Fruit fly (Drosophila melanogaster): ENCODE results near the gene pyx.

Gene pyx

DNA sequence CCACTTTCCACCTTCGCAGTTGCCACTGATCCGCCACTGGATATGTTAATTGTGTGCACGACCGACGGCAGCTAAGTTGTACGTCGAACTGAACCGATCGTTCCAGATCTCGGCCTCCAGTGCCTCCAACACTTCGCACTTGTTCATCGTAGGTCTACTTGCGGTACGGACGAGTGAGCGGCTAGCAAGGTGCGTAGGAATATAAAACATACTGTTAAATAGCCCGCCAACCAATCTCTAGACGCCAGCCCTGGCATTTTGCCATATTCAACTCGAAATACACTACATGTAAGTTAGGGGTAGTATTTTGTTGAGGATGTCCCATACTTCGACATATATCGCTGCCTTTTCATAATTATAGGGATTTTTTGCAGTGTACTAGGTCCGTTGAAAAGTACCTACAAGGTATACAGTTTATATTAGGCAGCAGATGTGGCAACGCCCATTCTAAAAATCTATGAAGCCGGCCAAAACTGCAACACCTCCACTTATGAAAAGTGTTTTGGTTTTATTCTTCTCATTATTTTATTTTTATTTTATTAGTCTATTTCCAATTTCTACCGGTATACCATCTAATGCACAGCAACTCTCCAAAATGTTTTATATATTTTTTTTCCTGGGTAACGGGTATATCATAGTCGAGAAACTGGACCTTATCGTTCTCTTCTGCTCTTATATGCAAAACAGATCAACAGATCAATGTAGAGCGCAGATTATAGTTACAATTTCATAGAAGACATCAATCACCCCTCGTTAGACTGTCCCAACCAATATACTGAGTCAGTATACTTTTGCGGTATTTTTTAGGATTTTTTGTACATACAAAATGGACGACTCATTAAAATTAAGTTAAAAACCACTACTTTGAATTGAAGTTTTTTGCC, at the start of gene pyx, which contains the start of gene CG33229:
TSS of gene pyx (minus strand) at position 51 of the 884 bp plus-strand sequence.
TSS of gene CG33229 (plus strand) at position 834 of the 884 bp plus-strand sequence.
- TF ChIP-seq acj6 (GFP tag; optimal IDR thresholded peaks at IDR 0.05) (peak; percentile 88), CG32006 (GFP tag; optimal IDR thresholded peaks at IDR 0.05) (peak; percentile 94), CG6163 (GFP tag; IDR thresholded peaks at IDR 0.05) (peak; percentile 81), CG11294 (GFP tag; IDR thresholded peaks at IDR 0.05) (peak; percentile 65; the same call in 1 of the 2 replicates), Eip75B (GFP tag; optimal IDR thresholded peaks at IDR 0.05) (peak; percentile 79), svp (GFP tag) (peak; percentile 93), CG10631 (GFP tag; optimal IDR thresholded peaks at IDR 0.05) (peak; percentile 86), CG1621 (tag; optimal IDR thresholded peaks at IDR 0.05) (peak; percentile 42), Ets96B (tag; optimal IDR thresholded peaks at IDR 0.05) (peak; percentile 70), Smox (GFP tag; optimal IDR thresholded peaks at IDR 0.05) (peak; percentile 78), salr (GFP tag; optimal IDR thresholded peaks at IDR 0.05) (peak; percentile 72), fd59A (GFP tag; optimal IDR thresholded peaks at IDR 0.05) (peak; percentile 64), Met (GFP tag; optimal IDR thresholded peaks at IDR 0.05) (peak; percentile 82), fkh (GFP tag; optimal IDR thresholded peaks at IDR 0.05) (no peak), net (GFP tag; optimal IDR thresholded peaks at IDR 0.05) (peak; percentile 77), Lpt (GFP tag; optimal IDR thresholded peaks at IDR 0.05) (peak; percentile 65), fd85E (GFP tag; optimal IDR thresholded peaks at IDR 0.05) (no peak), Hr39 (GFP tag; optimal IDR thresholded peaks at IDR 0.05) (peak; percentile 89), cyc (GFP tag; optimal IDR thresholded peaks at IDR 0.05) (peak; percentile 89), CG6276 (GFP tag; optimal IDR thresholded peaks at IDR 0.05) (peak; percentile 74), CG11902 (GFP tag; optimal IDR thresholded peaks at IDR 0.05) (peak; percentile 81), CG4318 (GFP tag; optimal IDR thresholded peaks at IDR 0.05) (no peak), spab (GFP tag; optimal IDR thresholded peaks at IDR 0.05) (peak; percentile 56), CG16779 (tag; optimal IDR thresholded peaks at IDR 0.05) (no peak), achi (GFP tag; optimal IDR thresholded peaks at IDR 0.05) (peak; percentile 78), ss (GFP tag; optimal IDR thresholded peaks at IDR 0.05) (peak; percentile 12 to 44), esn (GFP tag; optimal IDR thresholded peaks at IDR 0.05) (peak; percentile 88), Eip93F (GFP tag; optimal IDR thresholded peaks at IDR 0.05) (peak; percentile 79), CG11762 (GFP tag; optimal IDR thresholded peaks at IDR 0.05; ENCODE audit: insufficient read depth) (peak; percentile 40), Ets21C (GFP tag; optimal IDR thresholded peaks at IDR 0.05) (peak; percentile 86), CG15336 (GFP tag; IDR thresholded peaks at IDR 0.05) (peak; percentile 62), CG6808 (GFP tag; optimal IDR thresholded peaks at IDR 0.05) (peak; percentile 71), eg (GFP tag; IDR thresholded peaks at IDR 0.05) (peak; percentile 86), pdm3 (GFP tag; optimal IDR thresholded peaks at IDR 0.05) (peak; percentile 86), Sox14 (GFP tag; optimal IDR thresholded peaks at IDR 0.05) (peak; percentile 79), CG8119 (GFP tag; IDR thresholded peaks at IDR 0.05) (peak; percentile 74), dsx (GFP tag; optimal IDR thresholded peaks at IDR 0.05; ENCODE audit: poor library complexity, severe bottlenecking) (peak; percentile 67), OdsH (GFP tag; optimal IDR thresholded peaks at IDR 0.05) (peak; percentile 87), CG8319 (GFP tag; optimal IDR thresholded peaks at IDR 0.05) (peak; percentile 57), dac (GFP tag; optimal IDR thresholded peaks at IDR 0.05) (peak; percentile 80), Hr4 (GFP tag; optimal IDR thresholded peaks at IDR 0.05) (peak; percentile 92), vri (GFP tag; optimal IDR thresholded peaks at IDR 0.05) (no peak), CG9139 (GFP tag; optimal IDR thresholded peaks at IDR 0.05) (no peak), Hr38 (GFP tag; optimal IDR thresholded peaks at IDR 0.05) (no peak), CG34406 (GFP tag; optimal IDR thresholded peaks at IDR 0.05) (peak; percentile 75), CG10669 (GFP tag; optimal IDR thresholded peaks at IDR 0.05) (peak; percentile 72), topi (GFP tag; optimal IDR thresholded peaks at IDR 0.05) (peak; percentile 85), CG7368 (GFP tag; optimal IDR thresholded peaks at IDR 0.05) (no peak), Sox15 (GFP tag; optimal IDR thresholded peaks at IDR 0.05) (peak; percentile 83), Eip78C (GFP tag) (peak; percentile 91)
